Fruit fly (Drosophila melanogaster): ENCODE results near the gene CG42831.
A peak's percentile ranks its signal among the peaks of the same experiment; 100 is the strongest.

CG42831 gene

DNA sequence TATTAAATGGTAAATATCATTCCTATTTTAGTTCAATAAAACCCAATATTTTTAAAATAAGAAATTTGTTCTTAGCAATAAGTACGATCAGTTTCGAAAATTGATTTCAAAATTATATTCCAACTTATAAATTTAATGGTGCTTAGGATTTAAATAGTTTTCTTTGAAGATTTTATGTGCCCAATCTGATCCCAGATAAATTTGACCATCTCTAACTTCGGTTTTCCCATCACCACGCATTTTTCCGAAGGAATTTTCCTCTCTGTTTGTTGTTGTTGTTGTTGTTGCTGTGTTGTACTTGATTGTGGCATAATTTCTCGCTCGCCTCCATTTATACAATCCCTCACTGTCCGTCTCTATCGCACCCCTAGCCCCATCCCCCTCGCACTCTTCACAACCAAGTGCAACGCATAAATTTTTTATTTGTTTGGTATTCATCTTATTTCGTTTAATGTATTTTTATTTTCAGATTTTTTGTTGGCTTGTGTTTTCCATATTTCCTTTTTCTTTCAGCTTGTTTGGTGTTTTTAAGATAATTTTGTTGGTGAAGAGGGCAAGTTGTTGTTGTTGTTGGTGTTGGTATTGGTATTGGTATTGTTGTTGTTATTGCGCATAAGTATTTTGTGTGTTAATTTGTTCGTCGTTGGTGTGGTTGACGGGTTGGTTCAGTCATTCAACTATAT, 35.1 kb downstream of the CG42831 start (continued):
- TF ChIP-seq CG6654 (GFP tag; optimal IDR thresholded peaks at IDR 0.05): no peak
- no peak for TF ChIP-seq p53 (GFP tag; optimal IDR thresholded peaks at IDR 0.05)
- TF ChIP-seq CG18619 (GFP tag; optimal IDR thresholded peaks at IDR 0.05): no peak
- TF ChIP-seq CG34422 (GFP tag; IDR thresholded peaks at IDR 0.05): no peak
- no peak for TF ChIP-seq unc-4 (GFP tag; IDR thresholded peaks at IDR 0.05; ENCODE audit: partially characterized antibody)
- TF ChIP-seq Vsx1 (GFP tag; optimal IDR thresholded peaks at IDR 0.05): no peak
- no peak for TF ChIP-seq sr (GFP tag; IDR thresholded peaks at IDR 0.05)
- no peak for TF ChIP-seq Gsc (GFP tag; IDR thresholded peaks at IDR 0.05)
- TF ChIP-seq Med (GFP tag): peak; percentile 58
- no peak for TF ChIP-seq CG31365 (tag; optimal IDR thresholded peaks at IDR 0.05)
- TF ChIP-seq crp (GFP tag; optimal IDR thresholded peaks at IDR 0.05): no peak
- TF ChIP-seq oc (tag; optimal IDR thresholded peaks at IDR 0.05): no peak
- TF ChIP-seq gem (tag; optimal IDR thresholded peaks at IDR 0.05): peak; percentile 50
- peak; percentile 31 for TF ChIP-seq zen (tag; optimal IDR thresholded peaks at IDR 0.05)
- no peak for TF ChIP-seq Hr3 (GFP tag; optimal IDR thresholded peaks at IDR 0.05)
- TF ChIP-seq NC2β (GFP tag; optimal IDR thresholded peaks at IDR 0.05): no peak
- peak; percentile 32 for TF ChIP-seq CG11504 (tag; optimal IDR thresholded peaks at IDR 0.05)
- TF ChIP-seq kah (GFP tag; optimal IDR thresholded peaks at IDR 0.05): no peak
- TF ChIP-seq CG7745 (tag; optimal IDR thresholded peaks at IDR 0.05): peak; percentile 15
- TF ChIP-seq ara (GFP tag; IDR thresholded peaks at IDR 0.05): no peak
- peak; percentile 43 for TF ChIP-seq vvl (GFP tag; IDR thresholded peaks at IDR 0.05)
- TF ChIP-seq CG8478 (optimal IDR thresholded peaks at IDR 0.05): no peak
- no peak for TF ChIP-seq Atf3 (GFP tag; optimal IDR thresholded peaks at IDR 0.05)
- no peak for TF ChIP-seq CG2875 (GFP tag; optimal IDR thresholded peaks at IDR 0.05)
- TF ChIP-seq Usf (GFP tag; optimal IDR thresholded peaks at IDR 0.05): no peak
- TF ChIP-seq CG11560 (tag; IDR thresholded peaks at IDR 0.05): no peak
- TF ChIP-seq br (optimal IDR thresholded peaks at IDR 0.05): no peak
- TF ChIP-seq croc (GFP tag; conservative IDR thresholded peaks at IDR 0.05): no peak
- peak; percentile 3 for TF ChIP-seq grn (GFP tag; optimal IDR thresholded peaks at IDR 0.05)
- peak; percentile 33 for TF ChIP-seq CG8388 (GFP tag; optimal IDR thresholded peaks at IDR 0.05)
- no peak for TF ChIP-seq corto (GFP tag; optimal IDR thresholded peaks at IDR 0.05)
- peak; percentile 44 for TF ChIP-seq CG31441 (GFP tag; IDR thresholded peaks at IDR 0.05)
- no peak for TF ChIP-seq cad (GFP tag; optimal IDR thresholded peaks at IDR 0.05)
- no peak for TF ChIP-seq CG10654 (GFP tag; optimal IDR thresholded peaks at IDR 0.05)
- TF ChIP-seq sug (tag; optimal IDR thresholded peaks at IDR 0.05): no peak
- TF ChIP-seq CG3838 (GFP tag; optimal IDR thresholded peaks at IDR 0.05): no peak
- TF ChIP-seq Ets97D (GFP tag; optimal IDR thresholded peaks at IDR 0.05): no peak
- TF ChIP-seq CG30431 (GFP tag; optimal IDR thresholded peaks at IDR 0.05): no peak
- no peak for TF ChIP-seq CG16863 (GFP tag; optimal IDR thresholded peaks at IDR 0.05)
- no peak for TF ChIP-seq CrebB (tag; optimal IDR thresholded peaks at IDR 0.05)
- TF ChIP-seq CG3995 (GFP tag; optimal IDR thresholded peaks at IDR 0.05): no peak
- peak; percentile 49; the same call in 2 of the 3 replicates for TF ChIP-seq row (GFP tag; IDR thresholded peaks at IDR 0.05)
- no peak for TF ChIP-seq CG12942 (GFP tag; optimal IDR thresholded peaks at IDR 0.05)
- TF ChIP-seq CG8281 (tag; optimal IDR thresholded peaks at IDR 0.05): peak; percentile 51
- TF ChIP-seq dmrt11E (tag; optimal IDR thresholded peaks at IDR 0.05): peak; percentile 78
- no peak for TF ChIP-seq CG13287 (GFP tag; IDR thresholded peaks at IDR 0.05; ENCODE audit: partially characterized antibody)
- no peak for TF ChIP-seq CG17385 (GFP tag; optimal IDR thresholded peaks at IDR 0.05)
- no peak for TF ChIP-seq D (optimal IDR thresholded peaks at IDR 0.05)
- no peak for TF ChIP-seq D (GFP tag; optimal IDR thresholded peaks at IDR 0.05)
- no peak for TF ChIP-seq PHDP (tag; optimal IDR thresholded peaks at IDR 0.05)
- TF ChIP-seq disco-r (GFP tag; optimal IDR thresholded peaks at IDR 0.05): no peak

Measured in whole organism, embryonic.